Worm (Caenorhabditis elegans): ENCODE data around the gene rbm-39.
A peak's percentile ranks its signal among the peaks of the same experiment; 100 is the strongest.

- TF ChIP-seq eor-1 (tag; optimal IDR thresholded peaks at IDR 0.05) (no peak), nhr-237 (tag; optimal IDR thresholded peaks at IDR 0.05) (no peak), skn-1 (tag; optimal IDR thresholded peaks at IDR 0.05) (no peak), daf-12 (tag; optimal IDR thresholded peaks at IDR 0.05) (no peak), ceh-82 (tag; optimal IDR thresholded peaks at IDR 0.05) (no peak), zag-1 (tag; optimal IDR thresholded peaks at IDR 0.05) (no peak), snpc-4 (tag; optimal IDR thresholded peaks at IDR 0.05) (no peak), nhr-76 (tag; optimal IDR thresholded peaks at IDR 0.05) (no peak), ceh-9 (tag; optimal IDR thresholded peaks at IDR 0.05) (no peak), nhr-28 (tag; optimal IDR thresholded peaks at IDR 0.05) (no peak), unc-62 (GFP tag; optimal IDR thresholded peaks at IDR 0.05) (no peak), pha-4 (tag; optimal IDR thresholded peaks at IDR 0.05) (peak; percentile 45), nhr-25 (tag; optimal IDR thresholded peaks at IDR 0.05) (peak; percentile 3), nhr-23 (tag; optimal IDR thresholded peaks at IDR 0.05) (no peak)
Measured at ce11 chrIV:1054736-1055135, 42.3 kb downstream of the rbm-39 start, which contains the start of gene dcap-1.

All from whole organism, L3 larva.